Worm (Caenorhabditis elegans) whole organism, L2 larva: ENCODE measurements around the gene B0495.5.

Source experiments
- C34F6.9 ChIP-seq: fragments of 150-350 bp; optimal IDR thresholded peaks from 2 replicates; lab custom pipeline; 2014; ENCODE audit warnings: missing biosample characterization, missing genetic modification characterization
- alr-1 ChIP-seq: fragments of 150-350 bp; optimal IDR thresholded peaks from 2 replicates; lab custom pipeline; 2014; ENCODE audit warnings: missing biosample characterization, missing genetic modification characterization
- ama-1 ChIP-seq: fragments of 150-350 bp; optimal IDR thresholded peaks from 2 replicates; lab custom pipeline; 2018; ENCODE audit warnings: inconsistent platforms
- blmp-1 ChIP-seq: sonication (generic microtip); optimal IDR thresholded peaks from 2 replicates; lab custom pipeline; 2017; ENCODE audit warnings: missing genetic modification characterization, mild to moderate bottlenecking, missing compliant biosample characterization, antibody characterized with exemption, moderate library complexity; ENCODE audit not compliant: insufficient read depth
- dmd-4 ChIP-seq: sonication (generic microtip); optimal IDR thresholded peaks from 2 replicates; lab custom pipeline; 2017; ENCODE audit warnings: missing biosample characterization, missing genetic modification characterization
- elt-1 ChIP-seq: fragments of 150-350 bp; optimal IDR thresholded peaks from 2 replicates; lab custom pipeline; 2014; ENCODE audit warnings: missing biosample characterization, missing genetic modification characterization
- lin-13 ChIP-seq: fragments of 150-350 bp; optimal IDR thresholded peaks from 2 replicates; lab custom pipeline; 2014; ENCODE audit warnings: missing biosample characterization, missing genetic modification reagents, missing genetic modification characterization
- nhr-25 ChIP-seq: fragments of 150-350 bp; sonication (generic microtip); optimal IDR thresholded peaks from 3 replicates; lab custom pipeline; 2014; ENCODE audit warnings: missing biosample characterization, missing genetic modification characterization
- peb-1 ChIP-seq: fragments of 150-350 bp; optimal IDR thresholded peaks from 2 replicates; lab custom pipeline; 2014; ENCODE audit warnings: missing biosample characterization, missing genetic modification characterization
- skn-1 ChIP-seq: sonication (generic microtip); optimal IDR thresholded peaks from 2 replicates; lab custom pipeline; 2017; ENCODE audit warnings: missing biosample characterization, missing genetic modification characterization
- snpc-4 ChIP-seq: fragments of 150-350 bp; optimal IDR thresholded peaks from 2 replicates; lab custom pipeline; 2014; ENCODE audit warnings: missing biosample characterization, missing genetic modification characterization
- unc-62 ChIP-seq: fragments of 150-350 bp; optimal IDR thresholded peaks from 2 replicates; lab custom pipeline; 2014; ENCODE audit warnings: missing biosample characterization, missing genetic modification reagents, missing genetic modification characterization

- TF ChIP-seq peb-1 (tag; lab: Kevin White, UChicago) = no peak
- TF ChIP-seq alr-1 = no peak
- TF ChIP-seq elt-1 (tag; lab: Kevin White, UChicago) = no peak
- TF ChIP-seq snpc-4 (tag; lab: Kevin White, UChicago) = no peak
- TF ChIP-seq lin-13 (GFP tag; lab: Kevin White, UChicago) = no peak
- TF ChIP-seq C34F6.9 (tag; lab: Kevin White, UChicago) = peak; percentile 6
- TF ChIP-seq unc-62 = no peak
- TF ChIP-seq ama-1 (lab: Kevin White, UChicago) = no peak
- no peak for TF ChIP-seq nhr-25 (tag; lab: Kevin White, UChicago)
- TF ChIP-seq skn-1 (tag; lab: Kevin White, UChicago) = no peak
- no peak for TF ChIP-seq blmp-1
- TF ChIP-seq dmd-4 (tag; lab: Kevin White, UChicago) = no peak
Measured at ce11 chrII:7705152-7705551, 6.8 kb upstream of the B0495.5 start, which contains the start of gene B0495.7.
